Worm (Caenorhabditis elegans): ENCODE results near the gene srh-236.

The srh-236 gene

ce11 chrV:17243016-17243415 lies 31.2 kb upstream of the srh-236 start:
- no peak for TF ChIP-seq tab-1 (GFP tag; IDR thresholded peaks at IDR 0.05)
- TF ChIP-seq med-1 (GFP tag; optimal IDR thresholded peaks at IDR 0.05; ENCODE audit: insufficient read depth), result no peak
- TF ChIP-seq klf-2 (GFP tag; conservative IDR thresholded peaks at IDR 0.05), result no peak
- TF ChIP-seq T22C8.4 (GFP tag; IDR thresholded peaks at IDR 0.05), result no peak
- TF ChIP-seq cog-1 (tag; optimal IDR thresholded peaks at IDR 0.05), result no peak
- no peak for TF ChIP-seq flt-1 (GFP tag; IDR thresholded peaks at IDR 0.05)

DNA sequence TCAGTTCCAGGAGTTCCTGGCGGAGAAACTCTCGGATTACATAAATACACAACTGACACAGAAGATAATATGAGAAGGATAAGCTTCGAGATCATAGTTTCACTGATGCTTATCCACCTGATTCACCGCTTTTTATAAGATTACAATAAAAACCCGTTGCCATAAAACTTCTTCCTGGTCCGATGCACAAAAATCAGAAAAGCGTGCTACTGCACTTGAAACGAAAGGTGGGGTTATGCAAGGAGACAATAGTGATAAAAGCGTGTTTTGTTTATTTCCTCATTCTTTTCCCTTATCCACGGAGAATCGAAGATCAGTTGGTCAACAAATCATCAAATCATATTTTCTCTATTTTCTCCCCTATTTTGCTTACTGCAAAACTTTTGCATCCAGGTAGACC lies 30.7 kb upstream of the srh-236 start, which contains the start of gene Y68A4B.3:
Gene Y68A4B.3 (minus strand): TSS at position 101 of the 400 bp plus-strand sequence.
- TF ChIP-seq T22C8.4 (GFP tag; IDR thresholded peaks at IDR 0.05), result no peak
- no peak for TF ChIP-seq ref-1 (GFP tag; conservative IDR thresholded peaks at IDR 0.05)
- no peak for TF ChIP-seq med-1 (GFP tag; optimal IDR thresholded peaks at IDR 0.05; ENCODE audit: insufficient read depth)

- no peak for TF ChIP-seq ztf-23 (GFP tag; IDR thresholded peaks at IDR 0.05)
- no peak for TF ChIP-seq T22C8.4 (GFP tag; IDR thresholded peaks at IDR 0.05)
- no peak for TF ChIP-seq cog-1 (tag; optimal IDR thresholded peaks at IDR 0.05)
- TF ChIP-seq tab-1 (GFP tag; IDR thresholded peaks at IDR 0.05), result no peak
- TF ChIP-seq flt-1 (GFP tag; IDR thresholded peaks at IDR 0.05), result no peak
- no peak for TF ChIP-seq ref-1 (GFP tag; conservative IDR thresholded peaks at IDR 0.05)
- no peak for TF ChIP-seq med-1 (GFP tag; optimal IDR thresholded peaks at IDR 0.05; ENCODE audit: insufficient read depth)
- TF ChIP-seq ztf-29 (GFP tag; IDR thresholded peaks at IDR 0.05), result no peak
- no peak for TF ChIP-seq klf-2 (GFP tag; conservative IDR thresholded peaks at IDR 0.05)
Measured at ce11 chrV:17241278-17241661, 29.4 kb upstream of the srh-236 start.

DNA sequence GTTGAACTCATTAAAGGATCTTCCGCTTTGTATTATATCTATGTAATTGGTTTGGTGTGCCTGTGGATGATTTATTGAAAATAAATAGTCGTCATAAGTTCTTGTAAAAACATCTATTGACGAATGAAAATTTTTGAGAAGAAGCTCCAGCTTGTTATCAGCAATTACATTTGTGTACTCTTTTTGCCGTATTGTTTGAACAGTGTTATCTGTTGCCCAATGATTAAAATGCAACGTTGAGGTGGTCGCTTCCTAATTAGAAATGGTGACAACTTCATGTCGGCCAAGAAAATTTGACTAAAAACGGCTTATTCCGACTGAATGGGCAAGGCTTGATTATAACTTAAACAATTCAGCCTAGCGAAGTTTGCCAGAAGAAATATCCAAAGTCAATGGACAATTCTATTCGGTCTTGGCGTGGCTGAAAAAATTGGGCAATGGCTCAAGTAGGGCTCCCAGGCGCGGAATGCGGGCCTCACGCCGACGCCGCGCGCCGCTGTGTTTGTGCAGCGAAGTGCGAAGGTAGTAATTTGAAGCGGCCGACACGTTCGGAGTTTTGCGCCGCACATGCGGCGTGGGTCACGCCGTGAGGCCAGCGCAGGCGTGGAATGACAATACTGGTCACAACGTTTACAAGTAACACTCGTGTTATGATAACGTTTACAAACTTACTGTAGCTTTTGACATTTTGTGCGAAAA lies 28.9 kb upstream of the srh-236 start:
- TF ChIP-seq flt-1 (GFP tag; IDR thresholded peaks at IDR 0.05) (no peak), med-1 (GFP tag; optimal IDR thresholded peaks at IDR 0.05; ENCODE audit: insufficient read depth) (no peak)

- TF ChIP-seq cog-1 (tag; optimal IDR thresholded peaks at IDR 0.05) (no peak), tab-1 (GFP tag; IDR thresholded peaks at IDR 0.05) (no peak), ztf-29 (GFP tag; IDR thresholded peaks at IDR 0.05) (no peak), med-1 (GFP tag; optimal IDR thresholded peaks at IDR 0.05; ENCODE audit: insufficient read depth) (no peak), ref-1 (GFP tag; conservative IDR thresholded peaks at IDR 0.05) (no peak), T22C8.4 (GFP tag; IDR thresholded peaks at IDR 0.05) (no peak), ztf-23 (GFP tag; IDR thresholded peaks at IDR 0.05) (no peak), flt-1 (GFP tag; IDR thresholded peaks at IDR 0.05) (no peak), klf-2 (GFP tag; conservative IDR thresholded peaks at IDR 0.05) (no peak)
Measured at ce11 chrV:17238799-17239198, 27.0 kb upstream of the srh-236 start, which contains the start of gene T19C9.8. Gene T19C9.8, plus strand, starts transcription at chrV:17239097.

ce11 chrV:17236345-17236744 lies 24.5 kb upstream of the srh-236 start, which contains the start of gene T19C9.10:
Gene T19C9.10, plus strand, starts transcription at chrV:17236592.
- TF ChIP-seq T22C8.4 (GFP tag; IDR thresholded peaks at IDR 0.05), result no peak
- no peak for TF ChIP-seq klf-2 (GFP tag; conservative IDR thresholded peaks at IDR 0.05)
- no peak for TF ChIP-seq tab-1 (GFP tag; IDR thresholded peaks at IDR 0.05)
- TF ChIP-seq ztf-23 (GFP tag; IDR thresholded peaks at IDR 0.05), result no peak
- TF ChIP-seq flt-1 (GFP tag; IDR thresholded peaks at IDR 0.05), result no peak
- TF ChIP-seq med-1 (GFP tag; optimal IDR thresholded peaks at IDR 0.05; ENCODE audit: insufficient read depth), result no peak
- TF ChIP-seq ztf-29 (GFP tag; IDR thresholded peaks at IDR 0.05), result no peak
- TF ChIP-seq ref-1 (GFP tag; conservative IDR thresholded peaks at IDR 0.05), result no peak
- TF ChIP-seq cog-1 (tag; optimal IDR thresholded peaks at IDR 0.05), result no peak

ce11 chrV:17232403-17232802 lies 20.6 kb upstream of the srh-236 start:
- TF ChIP-seq klf-2 (GFP tag; conservative IDR thresholded peaks at IDR 0.05), result no peak

- TF ChIP-seq ref-1 (GFP tag; conservative IDR thresholded peaks at IDR 0.05) (no peak), T22C8.4 (GFP tag; IDR thresholded peaks at IDR 0.05) (no peak), klf-2 (GFP tag; conservative IDR thresholded peaks at IDR 0.05) (no peak), tab-1 (GFP tag; IDR thresholded peaks at IDR 0.05) (no peak), med-1 (GFP tag; optimal IDR thresholded peaks at IDR 0.05; ENCODE audit: insufficient read depth) (no peak), ztf-29 (GFP tag; IDR thresholded peaks at IDR 0.05) (no peak), cog-1 (tag; optimal IDR thresholded peaks at IDR 0.05) (no peak), flt-1 (GFP tag; IDR thresholded peaks at IDR 0.05) (no peak), ztf-23 (GFP tag; IDR thresholded peaks at IDR 0.05) (no peak)
Measured at ce11 chrV:17226119-17226518, 14.3 kb upstream of the srh-236 start, which contains the start of gene srh-112. Gene srh-112, minus strand, starts transcription at chrV:17226219.

DNA sequence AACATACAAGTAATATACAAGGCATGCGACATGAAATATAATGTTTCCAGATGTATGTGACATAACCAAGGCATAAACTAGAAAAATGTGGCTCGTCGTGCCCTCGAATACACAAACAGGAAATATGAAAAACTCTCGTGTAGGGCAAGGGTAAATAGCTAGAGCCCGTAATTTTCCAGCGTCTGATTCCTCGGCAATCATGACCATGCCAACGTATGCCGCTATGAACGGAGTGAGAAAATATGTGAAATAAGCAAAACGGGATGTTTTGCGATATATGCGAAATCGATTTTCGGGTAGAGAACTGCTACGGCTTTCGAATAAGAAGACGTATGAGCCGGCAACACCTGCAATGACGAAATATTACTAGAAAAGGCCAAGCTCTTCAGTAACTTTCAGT lies 13.6 kb upstream of the srh-236 start, which contains the start of gene scl-25:
Gene scl-25 (plus strand): TSS at position 301 of the 400 bp plus-strand sequence.
- TF ChIP-seq flt-1 (GFP tag; IDR thresholded peaks at IDR 0.05) (no peak), ref-1 (GFP tag; conservative IDR thresholded peaks at IDR 0.05) (no peak), ztf-23 (GFP tag; IDR thresholded peaks at IDR 0.05) (no peak), tab-1 (GFP tag; IDR thresholded peaks at IDR 0.05) (no peak), med-1 (GFP tag; optimal IDR thresholded peaks at IDR 0.05; ENCODE audit: insufficient read depth) (no peak), T22C8.4 (GFP tag; IDR thresholded peaks at IDR 0.05) (no peak), cog-1 (tag; optimal IDR thresholded peaks at IDR 0.05) (no peak), ztf-29 (GFP tag; IDR thresholded peaks at IDR 0.05) (no peak), klf-2 (GFP tag; conservative IDR thresholded peaks at IDR 0.05) (no peak)

- TF ChIP-seq med-1 (GFP tag; optimal IDR thresholded peaks at IDR 0.05; ENCODE audit: insufficient read depth) (no peak), T22C8.4 (GFP tag; IDR thresholded peaks at IDR 0.05) (no peak), ref-1 (GFP tag; conservative IDR thresholded peaks at IDR 0.05) (no peak), ztf-29 (GFP tag; IDR thresholded peaks at IDR 0.05) (no peak), ztf-23 (GFP tag; IDR thresholded peaks at IDR 0.05) (no peak), tab-1 (GFP tag; IDR thresholded peaks at IDR 0.05) (no peak), cog-1 (tag; optimal IDR thresholded peaks at IDR 0.05) (no peak), flt-1 (GFP tag; IDR thresholded peaks at IDR 0.05) (no peak), klf-2 (GFP tag; conservative IDR thresholded peaks at IDR 0.05) (no peak)
Measured at ce11 chrV:17223305-17223704, 11.5 kb upstream of the srh-236 start, which contains the start of gene srh-252. Gene srh-252, minus strand, starts transcription at chrV:17223405.
